Fruit fly (Drosophila melanogaster) whole organism, adult: ENCODE measurements around the gene CG4287.

ENCODE experiments used
- CG33017 ChIP-seq: fragments of 200-800 bp; sonication (Bioruptor generic); optimal IDR thresholded peaks from 2 replicates; lab custom pipeline; 2018; ENCODE audit warnings: missing biosample characterization, mild to moderate bottlenecking, missing genetic modification characterization, moderate library complexity
- CG5204 ChIP-seq: fragments of 200-800 bp; sonication (Bioruptor generic); optimal IDR thresholded peaks from 2 replicates; lab custom pipeline; 2016; ENCODE audit warnings: missing biosample characterization, missing genetic modification characterization
- CG7101 ChIP-seq: fragments of 200-800 bp; sonication (Bioruptor generic); optimal IDR thresholded peaks from 2 replicates; lab custom pipeline; 2018; ENCODE audit warnings: missing biosample characterization, mild to moderate bottlenecking, missing genetic modification characterization, moderate library complexity
- Clk ChIP-seq: fragments of 200-800 bp; sonication (Bioruptor generic); optimal IDR thresholded peaks from 2 replicates; lab custom pipeline; 2017; ENCODE audit warnings: missing biosample characterization, missing genetic modification characterization
- Hr96 ChIP-seq: fragments of 200-800 bp; sonication (Bioruptor generic); optimal IDR thresholded peaks from 2 replicates; lab custom pipeline; 2016; ENCODE audit warnings: missing biosample characterization, missing genetic modification characterization
- Mnt ChIP-seq: fragments of 200-800 bp; sonication (Bioruptor generic); optimal IDR thresholded peaks from 2 replicates; lab custom pipeline; 2016; ENCODE audit warnings: missing biosample characterization, mild to moderate bottlenecking, missing genetic modification characterization
- cnc ChIP-seq, 2 experiments: fragments of >200 bp; optimal IDR thresholded peaks; 2 replicates each; lab custom pipeline; 2017
- kay ChIP-seq: fragments of 200-800 bp; sonication (Bioruptor generic); peaks from one replicate; lab custom pipeline; 2016; ENCODE audit warnings: missing biosample characterization, missing genetic modification characterization, borderline replicate concordance
- ovo ChIP-seq: fragments of 200-800 bp; sonication (Bioruptor generic); optimal IDR thresholded peaks from 2 replicates; lab custom pipeline; 2016; ENCODE audit warnings: missing biosample characterization, missing genetic modification characterization

DNA sequence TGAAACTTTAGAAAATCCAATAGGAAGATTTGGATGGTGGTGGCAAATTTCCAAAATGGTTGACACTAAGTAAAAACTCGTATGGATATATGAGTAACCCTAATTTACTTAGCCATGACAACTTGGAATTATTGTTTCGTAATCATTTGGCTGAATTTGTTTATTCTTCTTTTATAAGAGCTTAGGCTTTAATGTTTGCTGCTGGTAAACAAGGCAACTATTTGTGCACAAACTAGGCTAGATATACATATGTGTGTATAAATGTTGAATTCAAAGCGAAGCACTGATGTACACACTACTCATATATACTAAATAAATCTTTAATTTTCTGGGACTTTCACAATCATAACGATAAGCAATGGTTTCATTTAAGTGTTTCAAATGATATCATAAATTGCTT is 42.3 kb upstream of the CG4287 start:
- TF ChIP-seq Mnt (GFP tag; lab: Kevin White, UChicago) (no peak), cnc (optimal IDR thresholded peaks at IDR 0.05; lab: Kevin White, UChicago) (no peak), CG33017 (tag; lab: Kevin White, UChicago) (no peak), kay (GFP tag; lab: Kevin White, UChicago) (peak; percentile 52), CG7101 (tag; lab: Kevin White, UChicago) (peak; percentile 50), CG5204 (no peak), Clk (no peak), Hr96 (no peak), ovo (GFP tag; lab: Kevin White, UChicago) (peak; percentile 55)
